Worm (Caenorhabditis elegans) whole organism, young adult: Measurements from ENCODE around the gene gst-18.

Source experiments
- F37B4.10 ChIP-seq: fragments of 200-800 bp; sonication (Bioruptor generic); IDR thresholded peaks from 2 replicates; pipeline ENCODE4 v1.3.6; 2022; ENCODE audit warnings: missing genetic modification characterization, missing compliant biosample characterization
- Y53F4B.3 ChIP-seq: fragments of 200-800 bp; sonication (Bioruptor generic); IDR thresholded peaks from 2 replicates; pipeline ENCODE4 v1.3.6; 2022; ENCODE audit warnings: missing genetic modification reagents, missing genetic modification characterization, missing compliant biosample characterization
- Y67H2A.10 ChIP-seq: fragments of 200-800 bp; sonication (Bioruptor generic); conservative IDR thresholded peaks from 2 replicates; pipeline ENCODE4 v1.3.6; 2022; ENCODE audit warnings: missing genetic modification reagents, missing genetic modification characterization, missing compliant biosample characterization
- akir-1 ChIP-seq: fragments of 200-800 bp; sonication (Bioruptor generic); optimal IDR thresholded peaks from 2 replicates; lab custom pipeline; 2018; ENCODE audit warnings: mild to moderate bottlenecking, missing genetic modification characterization, moderate library complexity, missing compliant biosample characterization
- ama-1 ChIP-seq, 3 experiments: fragments of 150-350 bp in 1 of 3; sonication (generic microtip) in 2 of 3; optimal IDR thresholded peaks; 2 replicates each; lab custom pipeline; 2014 to 2018; ENCODE audit warnings: missing biosample characterization in 2 of 3, missing genetic modification characterization in 2 of 3, missing genetic modification reagents in 2 of 3
- athp-1 ChIP-seq: sonication (generic microtip); optimal IDR thresholded peaks from 2 replicates; lab custom pipeline; 2017; ENCODE audit warnings: mild to moderate bottlenecking, missing genetic modification characterization, missing compliant biosample characterization
- ccch-3 ChIP-seq: fragments of 200-800 bp; sonication (Bioruptor generic); optimal IDR thresholded peaks from 2 replicates; lab custom pipeline; 2018; ENCODE audit warnings: mild to moderate bottlenecking, missing genetic modification characterization, missing compliant biosample characterization
- ceh-100 ChIP-seq: fragments of 200-800 bp; sonication (Bioruptor generic); IDR thresholded peaks from 2 replicates; pipeline ENCODE4 v1.3.6; 2022; ENCODE audit warnings: missing genetic modification reagents, missing genetic modification characterization, missing compliant biosample characterization
- chd-7 ChIP-seq: sonication (generic microtip); optimal IDR thresholded peaks from 2 replicates; lab custom pipeline; 2016; ENCODE audit warnings: mild to moderate bottlenecking, missing genetic modification characterization, moderate library complexity, missing compliant biosample characterization
- die-1 ChIP-seq: sonication (generic microtip); optimal IDR thresholded peaks from 2 replicates; lab custom pipeline; 2016; ENCODE audit warnings: missing genotype, mild to moderate bottlenecking, missing genetic modification characterization, missing compliant biosample characterization
- dpff-1 ChIP-seq: sonication (generic microtip); optimal IDR thresholded peaks from 2 replicates; lab custom pipeline; 2017; ENCODE audit warnings: mild to moderate bottlenecking, missing genetic modification characterization, missing compliant biosample characterization
- egl-44 ChIP-seq: fragments of 200-800 bp; sonication (Bioruptor generic); IDR thresholded peaks from 2 replicates; pipeline ENCODE4 v1.3.6; 2022; ENCODE audit warnings: missing genetic modification reagents, missing genetic modification characterization, missing compliant biosample characterization
- ets-4 ChIP-seq: fragments of 200-800 bp; sonication (Bioruptor generic); optimal IDR thresholded peaks from 2 replicates; lab custom pipeline; 2018; ENCODE audit warnings: mild to moderate bottlenecking, missing genetic modification characterization, missing compliant biosample characterization
- gei-17 ChIP-seq: fragments of 200-800 bp; sonication (Bioruptor generic); optimal IDR thresholded peaks from 2 replicates; lab custom pipeline; 2018; ENCODE audit warnings: mild to moderate bottlenecking, missing genetic modification characterization, missing compliant biosample characterization
- hlh-26 ChIP-seq: fragments of 200-800 bp; sonication (Bioruptor generic); conservative IDR thresholded peaks from 2 replicates; pipeline ENCODE4 v1.3.6; 2022; ENCODE audit warnings: missing genetic modification reagents, missing genetic modification characterization, missing compliant biosample characterization
- hrde-1 ChIP-seq: sonication (generic microtip); optimal IDR thresholded peaks from 2 replicates; lab custom pipeline; 2016; ENCODE audit warnings: missing genetic modification characterization, mild to moderate bottlenecking, missing compliant biosample characterization, moderate library complexity, missing genotype, missing genetic modification reagents, borderline replicate concordance
- lag-1 ChIP-seq: fragments of 200-800 bp; sonication (Bioruptor generic); IDR thresholded peaks from 2 replicates; pipeline ENCODE4 v1.3.6; 2022; ENCODE audit warnings: missing genetic modification reagents, missing genetic modification characterization, missing compliant biosample characterization
- let-607 ChIP-seq, 2 experiments: fragments of 200-800 bp in 1 of 2; sonication (Bioruptor generic) in 1 of 2; sonication (generic microtip) in 1 of 2; optimal IDR thresholded peaks; 2 replicates each; lab custom pipeline; 2016 to 2018; ENCODE audit warnings: mild to moderate bottlenecking in 2 of 2, missing compliant biosample characterization in 2 of 2, missing genetic modification characterization in 2 of 2, moderate library complexity in 2 of 2, missing genotype in 1 of 2
- lin-26 ChIP-seq: fragments of 200-800 bp; sonication (Bioruptor generic); IDR thresholded peaks from 2 replicates; pipeline ENCODE4 v1.3.6; 2022; ENCODE audit warnings: missing genetic modification reagents, missing genetic modification characterization, missing compliant biosample characterization
- lin-40 ChIP-seq: sonication (generic microtip); optimal IDR thresholded peaks from 2 replicates; lab custom pipeline; 2016; ENCODE audit warnings: missing genetic modification characterization, mild to moderate bottlenecking, missing compliant biosample characterization, missing genotype, missing genetic modification reagents
- lin-54 ChIP-seq: fragments of 200-800 bp; sonication (Bioruptor generic); optimal IDR thresholded peaks from 2 replicates; lab custom pipeline; 2018; ENCODE audit warnings: mild to moderate bottlenecking, missing genetic modification characterization, missing compliant biosample characterization
- lir-1 ChIP-seq: fragments of 200-800 bp; sonication (Bioruptor generic); conservative IDR thresholded peaks from 2 replicates; pipeline ENCODE4 v1.3.6; 2022; ENCODE audit warnings: missing genetic modification reagents, missing genetic modification characterization, missing compliant biosample characterization
- madf-10 ChIP-seq: sonication (generic microtip); optimal IDR thresholded peaks from 2 replicates; lab custom pipeline; 2016; ENCODE audit warnings: mild to moderate bottlenecking, missing genetic modification characterization, missing compliant biosample characterization
- madf-3 ChIP-seq: fragments of 200-800 bp; sonication (Bioruptor generic); IDR thresholded peaks from 2 replicates; pipeline ENCODE4 v1.3.6; 2022; ENCODE audit warnings: missing genetic modification reagents, missing genetic modification characterization, missing compliant biosample characterization
- madf-6 ChIP-seq: fragments of 200-800 bp; sonication (Bioruptor generic); IDR thresholded peaks from 2 replicates; pipeline ENCODE4 v1.3.6; 2022; ENCODE audit warnings: missing genetic modification reagents, missing genetic modification characterization, missing compliant biosample characterization
- madf-8 ChIP-seq: fragments of 200-800 bp; sonication (Bioruptor generic); conservative IDR thresholded peaks from 2 replicates; pipeline ENCODE4 v1.3.6; 2022; ENCODE audit warnings: missing genetic modification reagents, missing genetic modification characterization, missing compliant biosample characterization
- mel-28 ChIP-seq: sonication (generic microtip); optimal IDR thresholded peaks from 2 replicates; lab custom pipeline; 2016; ENCODE audit warnings: borderline replicate concordance, mild to moderate bottlenecking, missing genetic modification characterization, missing compliant biosample characterization
- mxl-1 ChIP-seq: sonication (generic microtip); optimal IDR thresholded peaks from 2 replicates; lab custom pipeline; 2016; ENCODE audit warnings: missing genetic modification characterization, missing compliant biosample characterization
- nfyb-1 ChIP-seq: fragments of 200-800 bp; sonication (Bioruptor generic); IDR thresholded peaks from 2 replicates; pipeline ENCODE4 v1.3.6; 2022; ENCODE audit warnings: missing genetic modification reagents, missing genetic modification characterization, missing compliant biosample characterization
- nhr-27 ChIP-seq: fragments of 200-800 bp; sonication (Bioruptor generic); optimal IDR thresholded peaks from 2 replicates; lab custom pipeline; 2018; ENCODE audit warnings: mild to moderate bottlenecking, missing genetic modification characterization, moderate library complexity, missing compliant biosample characterization
- pha-4 ChIP-seq: fragments of 150-350 bp; sonication (generic microtip); optimal IDR thresholded peaks from 2 replicates; lab custom pipeline; 2014; ENCODE audit warnings: missing biosample characterization, missing genetic modification reagents, missing genetic modification characterization
- rec-8 ChIP-seq, 2 experiments: sonication (generic microtip); optimal IDR thresholded peaks; 2 replicates each; lab custom pipeline; 2016; ENCODE audit warnings: mild to moderate bottlenecking in 2 of 2, missing genetic modification characterization in 2 of 2, missing genetic modification reagents in 2 of 2, missing genotype in 2 of 2, missing biosample characterization in 1 of 2, missing compliant biosample characterization in 1 of 2, moderate library complexity in 1 of 2
- repo-1 ChIP-seq: sonication (generic microtip); optimal IDR thresholded peaks from 2 replicates; lab custom pipeline; 2017; ENCODE audit warnings: mild to moderate bottlenecking, missing genetic modification characterization, missing compliant biosample characterization
- snpc-3.4 ChIP-seq: sonication (generic microtip); optimal IDR thresholded peaks from 2 replicates; lab custom pipeline; 2017; ENCODE audit warnings: missing genetic modification characterization, mild to moderate bottlenecking, missing compliant biosample characterization, antibody characterized with exemption, moderate library complexity, missing genotype, missing genetic modification reagents
- snpc-4 ChIP-seq, 5 experiments: fragments of 150-350 bp in 1 of 5; sonication (generic microtip) in 4 of 5; optimal IDR thresholded peaks; 2 replicates each; lab custom pipeline; 2014 to 2018; ENCODE audit warnings: missing genetic modification characterization in 5 of 5, missing biosample characterization in 3 of 5, antibody characterized with exemption in 2 of 5, mild to moderate bottlenecking in 2 of 5, missing compliant biosample characterization in 2 of 5, missing genotype in 2 of 5, moderate library complexity in 2 of 5, missing genetic modification reagents in 1 of 5
- somi-1 ChIP-seq: fragments of 200-800 bp; sonication (Bioruptor generic); optimal IDR thresholded peaks from 2 replicates; lab custom pipeline; 2018; ENCODE audit warnings: mild to moderate bottlenecking, missing genetic modification characterization, missing compliant biosample characterization
- sptf-2 ChIP-seq: fragments of 200-800 bp; sonication (Bioruptor generic); optimal IDR thresholded peaks from 2 replicates; lab custom pipeline; 2018; ENCODE audit warnings: mild to moderate bottlenecking, missing genetic modification characterization, missing compliant biosample characterization
- tbx-9 ChIP-seq: sonication (generic microtip); optimal IDR thresholded peaks from 2 replicates; lab custom pipeline; 2016; ENCODE audit warnings: borderline replicate concordance, missing genetic modification characterization, inconsistent platforms, missing compliant biosample characterization
- unc-130 ChIP-seq: sonication (generic microtip); optimal IDR thresholded peaks from 2 replicates; lab custom pipeline; 2016; ENCODE audit warnings: missing genetic modification reagents, missing genetic modification characterization, missing compliant biosample characterization
- zim-3 ChIP-seq: sonication (generic microtip); optimal IDR thresholded peaks from 2 replicates; lab custom pipeline; 2017; ENCODE audit warnings: mild to moderate bottlenecking, missing genetic modification characterization, moderate library complexity, missing compliant biosample characterization
- ztf-22 ChIP-seq: fragments of 200-800 bp; sonication (Bioruptor generic); optimal IDR thresholded peaks from 2 replicates; lab custom pipeline; 2018; ENCODE audit warnings: mild to moderate bottlenecking, missing genetic modification characterization, moderate library complexity, missing compliant biosample characterization
- ztf-6 ChIP-seq: fragments of 200-800 bp; sonication (Bioruptor generic); IDR thresholded peaks from 2 replicates; pipeline ENCODE4 v1.3.6; 2022; ENCODE audit warnings: missing genetic modification reagents, missing genetic modification characterization, missing compliant biosample characterization

The gst-18 gene

DNA sequence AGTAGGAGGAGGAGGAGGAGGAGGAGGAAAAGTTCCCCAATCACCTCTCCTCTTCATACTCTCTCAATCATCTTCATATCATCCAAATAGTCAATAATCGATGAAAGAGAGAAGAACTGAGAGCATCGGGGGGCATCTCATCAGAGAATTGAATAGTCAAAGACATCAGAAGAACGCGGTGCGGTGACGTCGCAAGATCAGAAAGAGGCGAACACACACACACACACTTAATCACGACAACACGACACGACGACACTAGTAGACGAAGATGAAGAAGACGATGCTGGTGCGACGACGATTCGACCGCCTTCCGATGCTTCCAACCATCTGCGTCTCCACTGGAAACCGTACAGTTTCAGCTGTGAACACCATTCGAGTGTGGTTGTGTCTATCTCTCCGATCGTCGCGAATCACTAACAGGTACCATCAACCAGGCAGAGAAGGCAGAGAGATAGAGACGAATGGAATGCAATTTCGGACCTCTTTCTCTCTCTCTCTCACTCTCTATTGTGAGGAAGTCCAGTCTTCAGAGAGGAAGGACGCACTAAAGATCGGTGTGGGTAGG is 48.0 kb upstream of the gst-18 start (continued):
- TF ChIP-seq mel-28 (tag; lab: Kevin White, UChicago): no peak
- TF ChIP-seq madf-10 (tag; lab: Kevin White, UChicago): no peak
- no peak for TF ChIP-seq lir-1
- no peak for TF ChIP-seq athp-1 (tag; lab: Kevin White, UChicago)
- peak; percentile 40 for TF ChIP-seq somi-1 (GFP tag; lab: Kevin White, UChicago)
- no peak for TF ChIP-seq egl-44 (GFP tag; lab: Robert Waterston, UW)
- peak; percentile 29 for TF ChIP-seq lin-40 (tag; lab: Kevin White, UChicago)
- no peak for TF ChIP-seq chd-7 (tag; lab: Kevin White, UChicago)
- TF ChIP-seq hlh-26 (GFP tag; lab: Robert Waterston, UW): no peak
- no peak for TF ChIP-seq madf-3 (GFP tag; lab: Robert Waterston, UW)
- TF ChIP-seq lin-26 (GFP tag; lab: Robert Waterston, UW): 0 out of 2 replicates have a peak, but pooled peaks have one; percentile 29
- TF ChIP-seq ccch-3 (GFP tag; lab: Kevin White, UChicago): no peak
- no peak for TF ChIP-seq unc-130
- TF ChIP-seq die-1 (tag; lab: Kevin White, UChicago): no peak
- no peak for TF ChIP-seq zim-3 (tag; lab: Kevin White, UChicago)
- no peak for TF ChIP-seq ets-4
- TF ChIP-seq snpc-3.4 (tag; lab: Kevin White, UChicago): no peak
- TF ChIP-seq Y67H2A.10 (GFP tag; lab: Robert Waterston, UW): no peak
- no peak for TF ChIP-seq rec-8 (tag; optimal IDR thresholded peaks at IDR 0.05; lab: Kevin White, UChicago)
- no peak for TF ChIP-seq hrde-1 (tag; lab: Kevin White, UChicago)
- TF ChIP-seq akir-1 (GFP tag; lab: Kevin White, UChicago): no peak
- no peak for TF ChIP-seq tbx-9 (tag; lab: Kevin White, UChicago)
- no peak for TF ChIP-seq ceh-100 (GFP tag; lab: Robert Waterston, UW)
- TF ChIP-seq ztf-6 (GFP tag; lab: Robert Waterston, UW): no peak
- no peak for TF ChIP-seq F37B4.10 (GFP tag; lab: Robert Waterston, UW)
- no peak for TF ChIP-seq ztf-22 (GFP tag; lab: Kevin White, UChicago)
- no peak for TF ChIP-seq mxl-1 (tag; lab: Kevin White, UChicago)
- TF ChIP-seq lag-1 (GFP tag; lab: Robert Waterston, UW): no peak
- TF ChIP-seq, all 124 proteins: peak for 7

- TF ChIP-seq nfyb-1 (GFP tag; lab: Robert Waterston, UW): no peak
- TF ChIP-seq repo-1 (tag; lab: Kevin White, UChicago): no peak
- no peak for TF ChIP-seq snpc-4 (GFP tag; optimal IDR thresholded peaks at IDR 0.05; lab: Kevin White, UChicago)
- no peak for TF ChIP-seq snpc-4 (tag; optimal IDR thresholded peaks at IDR 0.05; lab: Kevin White, UChicago)
- TF ChIP-seq nhr-27: no peak
- TF ChIP-seq lir-1: no peak
- no peak for TF ChIP-seq ama-1 (optimal IDR thresholded peaks at IDR 0.05; lab: Kevin White, UChicago)
- no peak for TF ChIP-seq ama-1 (GFP tag; optimal IDR thresholded peaks at IDR 0.05; lab: Kevin White, UChicago)
- TF ChIP-seq ceh-100 (GFP tag; lab: Robert Waterston, UW): no peak
- no peak for TF ChIP-seq hrde-1 (tag; lab: Kevin White, UChicago)
- TF ChIP-seq mxl-1 (tag; lab: Kevin White, UChicago): no peak
- no peak for TF ChIP-seq gei-17 (GFP tag; lab: Kevin White, UChicago)
- TF ChIP-seq lin-54 (GFP tag; lab: Kevin White, UChicago): no peak
- no peak for TF ChIP-seq Y53F4B.3 (GFP tag; lab: Robert Waterston, UW)
- TF ChIP-seq sptf-2: no peak
- no peak for TF ChIP-seq pha-4 (tag; lab: Kevin White, UChicago)
- TF ChIP-seq dpff-1 (tag; lab: Kevin White, UChicago): no peak
- no peak for TF ChIP-seq let-607 (tag; optimal IDR thresholded peaks at IDR 0.05; lab: Kevin White, UChicago)
- no peak for TF ChIP-seq madf-8 (GFP tag; lab: Robert Waterston, UW)
- no peak for TF ChIP-seq madf-6
- no peak for TF ChIP-seq madf-3 (GFP tag; lab: Robert Waterston, UW)
Observed at ce11 chrII:13677927-13678326, 47.2 kb upstream of the gst-18 start.
